Worm (Caenorhabditis elegans) whole organism, L1 larva: Measurements from ENCODE around the gene ZK1321.1.

Source experiments
- blmp-1 ChIP-seq: fragments of 150-350 bp; optimal IDR thresholded peaks from 2 replicates; lab custom pipeline; 2014; ENCODE audit warnings: missing biosample characterization, missing genetic modification characterization
- ceh-88 ChIP-seq: fragments of 200-800 bp; sonication (Bioruptor generic); IDR thresholded peaks from 2 replicates; pipeline ENCODE4 v1.3.6; 2022; ENCODE audit warnings: missing genetic modification characterization, missing compliant biosample characterization
- elt-2 ChIP-seq: sonication (generic microtip); optimal IDR thresholded peaks from 2 replicates; lab custom pipeline; 2016; ENCODE audit warnings: missing genetic modification characterization, mild to moderate bottlenecking, inconsistent platforms, missing compliant biosample characterization, missing genetic modification reagents
- lin-14 ChIP-seq: fragments of 200-800 bp; sonication (Bioruptor generic); optimal IDR thresholded peaks from 2 replicates; lab custom pipeline; 2018; ENCODE audit warnings: mild to moderate bottlenecking, missing genetic modification characterization, moderate library complexity, missing compliant biosample characterization
- nhr-20 ChIP-seq: sonication (generic microtip); optimal IDR thresholded peaks from 2 replicates; lab custom pipeline; 2016; ENCODE audit warnings: mild to moderate bottlenecking, missing genetic modification characterization, missing compliant biosample characterization
- nhr-85 ChIP-seq: sonication (generic microtip); peaks from one replicate; lab custom pipeline; 2016; ENCODE audit warnings: missing genetic modification characterization, inconsistent platforms, missing compliant biosample characterization
- snu-23 ChIP-seq: sonication (generic microtip); optimal IDR thresholded peaks from 2 replicates; lab custom pipeline; 2016; ENCODE audit warnings: missing genetic modification characterization, missing compliant biosample characterization
- swsn-7 ChIP-seq: sonication (generic microtip); optimal IDR thresholded peaks from 2 replicates; lab custom pipeline; 2016; ENCODE audit warnings: missing genetic modification characterization, missing compliant biosample characterization
- unc-30 ChIP-seq: sonication (generic microtip); optimal IDR thresholded peaks from 2 replicates; lab custom pipeline; 2017; ENCODE audit warnings: missing biosample characterization, missing genetic modification characterization
- ztf-4 ChIP-seq: fragments of 150-350 bp; optimal IDR thresholded peaks from 2 replicates; lab custom pipeline; 2014; ENCODE audit warnings: missing biosample characterization, missing genetic modification characterization

Gene ZK1321.1

DNA sequence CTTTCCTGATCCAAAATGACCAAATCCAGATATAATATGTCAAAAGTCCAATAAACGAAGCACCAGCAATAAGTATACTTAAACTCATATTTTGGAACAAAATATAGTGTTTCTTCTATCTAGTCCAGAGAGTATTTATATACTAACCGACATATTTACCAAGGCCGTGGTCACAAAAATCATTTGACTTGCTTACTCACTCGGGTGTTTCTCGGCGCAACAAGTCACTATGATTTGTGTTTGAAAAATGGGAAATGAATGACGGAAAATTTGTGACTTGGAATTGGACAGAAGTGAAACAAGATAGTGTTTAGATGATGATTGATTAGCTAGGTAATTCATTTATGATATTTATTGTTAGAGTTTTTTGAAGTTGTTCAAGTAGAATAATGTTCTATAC is 46.4 kb downstream of the ZK1321.1 start, which contains the start of gene cyp-13A5 (continued):
- peak; percentile 56 for TF ChIP-seq snu-23 (GFP tag; lab: Kevin White, UChicago)
- no peak for TF ChIP-seq ztf-4 (tag; lab: Kevin White, UChicago)
- no peak for TF ChIP-seq swsn-7 (tag; lab: Kevin White, UChicago)
- TF ChIP-seq nhr-20 (tag; lab: Kevin White, UChicago) = peak; percentile 89
- peak; percentile 71 for TF ChIP-seq blmp-1 (tag; lab: Kevin White, UChicago)

DNA sequence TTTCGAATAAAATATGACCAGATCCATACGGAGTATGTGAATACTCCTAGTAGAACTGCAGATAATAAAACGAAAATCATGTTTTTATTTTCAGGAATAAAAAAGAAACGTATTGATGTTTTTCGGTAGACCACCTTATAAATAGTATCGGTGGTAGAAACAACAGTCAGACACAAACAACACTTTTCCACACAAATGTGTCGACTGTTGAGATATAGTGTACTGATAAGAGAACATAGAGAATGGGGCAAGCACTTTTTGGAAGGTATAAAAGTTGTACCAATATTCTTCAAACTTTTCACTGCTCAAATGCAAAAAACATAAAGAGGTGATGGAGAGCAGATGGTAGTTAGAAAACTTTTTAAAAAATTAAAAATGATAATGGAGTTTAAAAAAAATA is 48.8 kb downstream of the ZK1321.1 start, which contains the start of gene cyp-13A6:
Gene cyp-13A6 (minus strand): TSS at position 180 of the 400 bp plus-strand sequence.
- TF ChIP-seq elt-2 (peak; percentile 21), unc-30 (tag; lab: Kevin White, UChicago) (no peak), lin-14 (peak; percentile 28), nhr-20 (tag; lab: Kevin White, UChicago) (peak; percentile 13)

DNA sequence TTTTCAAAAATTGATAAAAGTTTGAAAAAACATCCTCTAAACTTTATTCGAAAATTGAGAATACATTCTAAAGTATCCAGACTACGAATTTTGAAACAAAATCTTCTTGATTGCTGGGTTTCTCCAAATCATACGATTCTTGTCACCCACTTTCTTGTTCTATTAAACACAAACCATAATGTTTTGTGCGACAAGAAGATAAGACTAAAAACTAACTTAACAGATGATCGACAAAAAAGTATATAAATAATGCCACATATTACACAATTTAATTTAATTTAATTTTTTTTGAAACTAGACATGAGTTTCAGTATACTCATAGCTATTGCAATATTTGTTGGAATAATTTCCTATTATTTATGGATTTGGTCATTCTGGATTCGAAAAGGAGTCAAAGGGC is 49.5 kb downstream of the ZK1321.1 start, which contains the start of gene cyp-13A7:
Gene cyp-13A7 (plus strand): TSS at position 301 of the 400 bp plus-strand sequence.
- no peak for TF ChIP-seq ceh-88 (GFP tag; lab: Robert Waterston, UW)
- peak; percentile 6 for TF ChIP-seq nhr-85 (tag; lab: Kevin White, UChicago)
- TF ChIP-seq nhr-20 (tag; lab: Kevin White, UChicago) = peak; percentile 17
